Fruit fly (Drosophila melanogaster) whole organism, embryonic: ENCODE measurements around the gene CG12947.
A peak's percentile ranks its signal among the peaks of the same experiment; 100 is the strongest.

Source experiments
- C15 ChIP-seq: fragments of 200-800 bp; sonication (Bioruptor generic); IDR thresholded peaks from 3 replicates; pipeline ENCODE4 v1.3.6; 2022; ENCODE audit warnings: missing biosample characterization, missing genetic modification characterization
- CG10147 ChIP-seq: fragments of 200-800 bp; sonication (Bioruptor generic); optimal IDR thresholded peaks from 2 replicates; lab custom pipeline; 2019; ENCODE audit warnings: missing biosample characterization, mild to moderate bottlenecking, missing genetic modification characterization, moderate library complexity
- CG12391 ChIP-seq: fragments of 200-800 bp; sonication (Bioruptor generic); optimal IDR thresholded peaks from 3 replicates; lab custom pipeline; 2018; ENCODE audit warnings: missing biosample characterization, mild to moderate bottlenecking, missing genetic modification characterization, moderate library complexity
- CG13123 ChIP-seq: fragments of 200-800 bp; sonication (Bioruptor generic); optimal IDR thresholded peaks from 2 replicates; lab custom pipeline; 2016; ENCODE audit warnings: missing biosample characterization, missing genetic modification characterization
- CG15011 ChIP-seq: fragments of 200-800 bp; sonication (Bioruptor generic); optimal IDR thresholded peaks from 3 replicates; lab custom pipeline; 2018; ENCODE audit warnings: missing biosample characterization, mild to moderate bottlenecking, missing genetic modification characterization
- CG15269 ChIP-seq: fragments of 200-800 bp; sonication (Bioruptor generic); optimal IDR thresholded peaks from 2 replicates; lab custom pipeline; 2018; ENCODE audit warnings: missing biosample characterization, mild to moderate bottlenecking, missing genetic modification characterization, moderate library complexity
- CG18476 ChIP-seq: fragments of 200-800 bp; sonication (Bioruptor generic); optimal IDR thresholded peaks from 2 replicates; lab custom pipeline; 2016; ENCODE audit warnings: missing biosample characterization, mild to moderate bottlenecking, missing genetic modification characterization
- CG30431 ChIP-seq: fragments of 200-800 bp; sonication (Bioruptor generic); optimal IDR thresholded peaks from 2 replicates; lab custom pipeline; 2017; ENCODE audit warnings: missing biosample characterization, missing genetic modification characterization
- CG3281 ChIP-seq: fragments of 200-800 bp; sonication (Bioruptor generic); optimal IDR thresholded peaks from 3 replicates; lab custom pipeline; 2017; ENCODE audit warnings: missing biosample characterization, mild to moderate bottlenecking, missing genetic modification characterization
- CG34422 ChIP-seq: fragments of 200-800 bp; sonication (Bioruptor generic); IDR thresholded peaks from 3 replicates; pipeline ENCODE4 v1.3.6; 2022; ENCODE audit warnings: missing biosample characterization, missing genetic modification characterization
- CG3847 ChIP-seq: fragments of 200-800 bp; sonication (Bioruptor generic); IDR thresholded peaks from 2 replicates; pipeline ENCODE4 v1.3.6; 2022; ENCODE audit warnings: missing biosample characterization, missing genetic modification characterization
- CG4617 ChIP-seq: fragments of 200-800 bp; sonication (Bioruptor generic); optimal IDR thresholded peaks from 3 replicates; lab custom pipeline; 2016; ENCODE audit warnings: missing biosample characterization, missing genetic modification characterization, borderline replicate concordance
- CG8281 ChIP-seq: fragments of 200-800 bp; sonication (Bioruptor generic); optimal IDR thresholded peaks from 2 replicates; lab custom pipeline; 2018; ENCODE audit warnings: missing biosample characterization, mild to moderate bottlenecking, missing genetic modification characterization, moderate library complexity
- CG8924 ChIP-seq: fragments of 200-800 bp; optimal IDR thresholded peaks from 3 replicates; lab custom pipeline; 2019; ENCODE audit warnings: missing biosample characterization, mild to moderate bottlenecking, missing genetic modification characterization, moderate library complexity
- CHES-1-like ChIP-seq: fragments of 200-800 bp; sonication (Bioruptor generic); optimal IDR thresholded peaks from 2 replicates; lab custom pipeline; 2016; ENCODE audit warnings: missing biosample characterization, missing genetic modification characterization
- D ChIP-seq, 2 experiments: fragments of 200-800 bp in 1 of 2; fragments of >200 bp in 1 of 2; sonication (Bioruptor generic) in 1 of 2; optimal IDR thresholded peaks; 2 replicates in 1 of 2; 3 replicates in 1 of 2; lab custom pipeline; 2017; ENCODE audit warnings: mild to moderate bottlenecking in 1 of 2, missing biosample characterization in 1 of 2, missing genetic modification characterization in 1 of 2, missing genetic modification reagents in 1 of 2
- Dref ChIP-seq: fragments of 200-800 bp; sonication (Bioruptor generic); IDR thresholded peaks from 2 replicates; pipeline ENCODE4 v1.3.6; 2022; ENCODE audit warnings: missing biosample characterization, missing genetic modification characterization
- ERR ChIP-seq: fragments of 200-800 bp; sonication (Bioruptor generic); optimal IDR thresholded peaks from 2 replicates; lab custom pipeline; 2016; ENCODE audit warnings: missing biosample characterization, missing genetic modification characterization
- H15 ChIP-seq: fragments of 200-800 bp; sonication (Bioruptor generic); IDR thresholded peaks from 3 replicates; pipeline ENCODE4 v1.3.6; 2022; ENCODE audit warnings: missing biosample characterization, missing genetic modification characterization
- Kr ChIP-seq: fragments of 200-800 bp; sonication (Bioruptor generic); optimal IDR thresholded peaks from 2 replicates; lab custom pipeline; 2017; ENCODE audit warnings: missing biosample characterization, mild to moderate bottlenecking, missing genetic modification characterization
- Med ChIP-seq: fragments of 200-800 bp; sonication (Bioruptor generic); peaks from one replicate; lab custom pipeline; 2016; ENCODE audit warnings: missing biosample characterization, missing genetic modification characterization, mild to moderate bottlenecking, inconsistent platforms, moderate library complexity
- Mes4 ChIP-seq: fragments of 200-800 bp; sonication (Bioruptor generic); optimal IDR thresholded peaks from 2 replicates; lab custom pipeline; 2016; ENCODE audit warnings: missing biosample characterization, missing genetic modification characterization
- Myb ChIP-seq: fragments of 200-800 bp; sonication (Bioruptor generic); optimal IDR thresholded peaks from 2 replicates; lab custom pipeline; 2016; ENCODE audit warnings: missing biosample characterization, missing genetic modification characterization
- NC2β ChIP-seq: fragments of 200-800 bp; sonication (Bioruptor generic); optimal IDR thresholded peaks from 2 replicates; lab custom pipeline; 2016; ENCODE audit warnings: missing biosample characterization, missing genetic modification characterization
- NK7.1 ChIP-seq: fragments of 200-800 bp; sonication (Bioruptor generic); optimal IDR thresholded peaks from 3 replicates; lab custom pipeline; 2016; ENCODE audit warnings: missing biosample characterization, missing genetic modification characterization
- Scr ChIP-seq: fragments of 200-800 bp; sonication (Bioruptor generic); IDR thresholded peaks from 2 replicates; pipeline ENCODE4 v1.3.6; 2022; ENCODE audit warnings: missing biosample characterization, missing genetic modification characterization; ENCODE audit not compliant: partially characterized antibody
- Ssrp ChIP-seq: fragments of 200-800 bp; sonication (Bioruptor generic); optimal IDR thresholded peaks from 2 replicates; lab custom pipeline; 2018; ENCODE audit warnings: missing biosample characterization, mild to moderate bottlenecking, missing genetic modification characterization, moderate library complexity
- Trl ChIP-seq, 3 experiments: fragments of >200 bp in 2 of 3; fragments of 200-800 bp in 1 of 3; sonication (Bioruptor generic) in 1 of 3; optimal IDR thresholded peaks; 2 replicates in 1 of 3; 3 replicates in 2 of 3; lab custom pipeline; 2016 to 2017; ENCODE audit warnings: missing biosample characterization in 1 of 3, missing genetic modification characterization in 1 of 3
- Xrp1 ChIP-seq: fragments of 200-800 bp; sonication (Bioruptor generic); IDR thresholded peaks from 2 replicates; pipeline ENCODE4 v1.3.6; 2022; ENCODE audit warnings: missing biosample characterization, missing genetic modification characterization
- amos ChIP-seq: fragments of 200-800 bp; sonication (Bioruptor generic); IDR thresholded peaks from 2 replicates; pipeline ENCODE4 v1.3.6; 2022; ENCODE audit warnings: missing biosample characterization, missing genetic modification characterization; ENCODE audit not compliant: partially characterized antibody
- ara ChIP-seq: fragments of 200-800 bp; sonication (Bioruptor generic); IDR thresholded peaks from 2 replicates; pipeline ENCODE4 v1.3.6; 2022; ENCODE audit warnings: missing biosample characterization, missing genetic modification characterization
- ato ChIP-seq: fragments of 200-800 bp; sonication (Bioruptor generic); IDR thresholded peaks from 2 replicates; pipeline ENCODE4 v1.3.6; 2022; ENCODE audit warnings: missing biosample characterization, missing genetic modification characterization; ENCODE audit not compliant: partially characterized antibody
- caup ChIP-seq: fragments of 200-800 bp; sonication (Bioruptor generic); optimal IDR thresholded peaks from 3 replicates; lab custom pipeline; 2017; ENCODE audit warnings: missing biosample characterization, mild to moderate bottlenecking, missing genetic modification characterization, moderate library complexity; ENCODE audit not compliant: severe bottlenecking
- cg ChIP-seq: fragments of 200-800 bp; sonication (Bioruptor generic); optimal IDR thresholded peaks from 3 replicates; lab custom pipeline; 2019; ENCODE audit warnings: missing biosample characterization, mild to moderate bottlenecking, missing genetic modification characterization, moderate library complexity
- croc ChIP-seq: fragments of 200-800 bp; sonication (Bioruptor generic); conservative IDR thresholded peaks from 3 replicates; pipeline ENCODE4 v1.3.6; 2022; ENCODE audit warnings: missing biosample characterization, missing genetic modification characterization
- crol ChIP-seq: fragments of 200-800 bp; sonication (Bioruptor generic); IDR thresholded peaks from 2 replicates; pipeline ENCODE4 v1.3.6; 2022; ENCODE audit warnings: missing biosample characterization, missing genetic modification characterization
- fd96Cb ChIP-seq: fragments of 200-800 bp; sonication (Bioruptor generic); optimal IDR thresholded peaks from 2 replicates; lab custom pipeline; 2018; ENCODE audit warnings: missing biosample characterization, mild to moderate bottlenecking, missing genetic modification characterization, moderate library complexity
- gro ChIP-seq: fragments of 200-800 bp; sonication (Bioruptor generic); optimal IDR thresholded peaks from 2 replicates; lab custom pipeline; 2016; ENCODE audit warnings: missing biosample characterization, missing genetic modification characterization
- hbn ChIP-seq: fragments of 200-800 bp; sonication (Bioruptor generic); IDR thresholded peaks from 2 replicates; pipeline ENCODE4 v1.3.6; 2022; ENCODE audit warnings: missing biosample characterization, missing genetic modification characterization; ENCODE audit not compliant: partially characterized antibody
- her ChIP-seq: fragments of 200-800 bp; sonication (Bioruptor generic); optimal IDR thresholded peaks from 2 replicates; lab custom pipeline; 2016; ENCODE audit warnings: missing biosample characterization, missing genetic modification characterization
- nerfin-1 ChIP-seq: fragments of 200-800 bp; sonication (Bioruptor generic); optimal IDR thresholded peaks from 3 replicates; lab custom pipeline; 2019; ENCODE audit warnings: missing biosample characterization, mild to moderate bottlenecking, missing genetic modification characterization, moderate library complexity
- oc ChIP-seq: fragments of 200-800 bp; sonication (Bioruptor generic); optimal IDR thresholded peaks from 2 replicates; lab custom pipeline; 2018; ENCODE audit warnings: missing biosample characterization, mild to moderate bottlenecking, missing genetic modification characterization, moderate library complexity
- salm ChIP-seq: fragments of 200-800 bp; sonication (Bioruptor generic); optimal IDR thresholded peaks from 2 replicates; lab custom pipeline; 2018; ENCODE audit warnings: missing biosample characterization, mild to moderate bottlenecking, missing genetic modification characterization
- sima ChIP-seq: fragments of 200-800 bp; sonication (Bioruptor generic); optimal IDR thresholded peaks from 2 replicates; lab custom pipeline; 2016; ENCODE audit warnings: missing biosample characterization, missing genetic modification characterization
- sisA ChIP-seq: fragments of 200-800 bp; sonication (Bioruptor generic); IDR thresholded peaks from 2 replicates; pipeline ENCODE4 v1.3.6; 2022; ENCODE audit warnings: missing biosample characterization, missing genetic modification characterization
- slou ChIP-seq: fragments of 200-800 bp; sonication (Bioruptor generic); optimal IDR thresholded peaks from 3 replicates; lab custom pipeline; 2016; ENCODE audit warnings: missing biosample characterization, missing genetic modification characterization
- stwl ChIP-seq: fragments of 200-800 bp; sonication (Bioruptor generic); optimal IDR thresholded peaks from 3 replicates; lab custom pipeline; 2018; ENCODE audit warnings: missing biosample characterization, mild to moderate bottlenecking, missing genetic modification characterization, moderate library complexity
- trem ChIP-seq: fragments of 200-800 bp; optimal IDR thresholded peaks from 3 replicates; lab custom pipeline; 2019; ENCODE audit warnings: missing biosample characterization, mild to moderate bottlenecking, missing genetic modification characterization, moderate library complexity
- vvl ChIP-seq: fragments of 200-800 bp; sonication (Bioruptor generic); IDR thresholded peaks from 2 replicates; pipeline ENCODE4 v1.3.6; 2022; ENCODE audit warnings: missing biosample characterization, missing genetic modification characterization

The CG12947 gene

dm6 chr3R:9808946-9809545 lies 29.2 kb downstream of the CG12947 start, which contains the start of gene FBXO11 (continued):
- TF ChIP-seq croc (GFP tag; lab: Robert Waterston, UW) = no peak
- TF ChIP-seq CG10147 (GFP tag; lab: Kevin White, UChicago) = no peak
- TF ChIP-seq CHES-1-like (GFP tag; lab: Kevin White, UChicago) = peak; percentile 58
- peak; percentile 96 for TF ChIP-seq D (optimal IDR thresholded peaks at IDR 0.05; lab: Kevin White, UChicago)
- peak; percentile 61 for TF ChIP-seq D (GFP tag; optimal IDR thresholded peaks at IDR 0.05; lab: Kevin White, UChicago)
- TF ChIP-seq salm (tag; lab: Kevin White, UChicago) = peak; percentile 10
- no peak for TF ChIP-seq H15 (GFP tag; lab: Robert Waterston, UW)
- TF ChIP-seq nerfin-1 (tag; lab: Kevin White, UChicago) = peak; percentile 32
- TF ChIP-seq Med (GFP tag; lab: Kevin White, UChicago) = peak; percentile 80
- peak; percentile 15 for TF ChIP-seq CG3281
- TF ChIP-seq Ssrp (tag; lab: Kevin White, UChicago) = no peak
- TF ChIP-seq Xrp1 (GFP tag; lab: Robert Waterston, UW) = no peak
- no peak for TF ChIP-seq Trl (optimal IDR thresholded peaks at IDR 0.05; lab: Kevin White, UChicago)
- no peak for TF ChIP-seq Trl (GFP tag; optimal IDR thresholded peaks at IDR 0.05; lab: Kevin White, UChicago)
- TF ChIP-seq her (GFP tag; lab: Kevin White, UChicago) = peak; percentile 1
- TF ChIP-seq NK7.1 (GFP tag; lab: Kevin White, UChicago) = no peak
- peak; percentile 79; the same call in 1 of the 3 replicates for TF ChIP-seq CG34422 (GFP tag; lab: Robert Waterston, UW)
- TF ChIP-seq slou (GFP tag; lab: Kevin White, UChicago) = no peak
- TF ChIP-seq Mes4 (GFP tag; lab: Kevin White, UChicago) = no peak
- TF ChIP-seq CG3847 (GFP tag; lab: Robert Waterston, UW) = no peak
- no peak for TF ChIP-seq oc (tag; lab: Kevin White, UChicago)
- TF ChIP-seq crol (GFP tag; lab: Robert Waterston, UW) = peak; percentile 74
- TF ChIP-seq CG4617 = peak; percentile 100
- TF ChIP-seq CG8924 = peak; percentile 89
- TF ChIP-seq ato = 0 out of 2 replicates have a peak, but pooled peaks have one; percentile 6
- peak; percentile 30 for TF ChIP-seq Myb (GFP tag; lab: Kevin White, UChicago)
- TF ChIP-seq fd96Cb (tag; lab: Kevin White, UChicago) = no peak
- TF ChIP-seq trem = peak; percentile 34
- peak; percentile 15 for TF ChIP-seq caup (GFP tag; lab: Kevin White, UChicago)
- TF ChIP-seq sisA (GFP tag; lab: Robert Waterston, UW) = no peak
- peak; percentile 83 for TF ChIP-seq Dref
- no peak for TF ChIP-seq C15 (GFP tag; lab: Robert Waterston, UW)
- no peak for TF ChIP-seq ara (GFP tag; lab: Robert Waterston, UW)
- TF ChIP-seq hbn (GFP tag; lab: Robert Waterston, UW) = peak; percentile 62
- TF ChIP-seq CG15011 = no peak
- 0 out of 2 replicates have a peak, but pooled peaks have one; percentile 11 for TF ChIP-seq vvl (GFP tag; lab: Robert Waterston, UW)
- peak; percentile 62 for TF ChIP-seq gro (GFP tag; lab: Kevin White, UChicago)
- no peak for TF ChIP-seq sima (GFP tag; lab: Kevin White, UChicago)
- TF ChIP-seq Scr (GFP tag; lab: Robert Waterston, UW) = peak; percentile 58
- TF ChIP-seq NC2β (GFP tag; lab: Kevin White, UChicago) = peak; percentile 7
- no peak for TF ChIP-seq Kr (GFP tag; lab: Kevin White, UChicago)
- TF ChIP-seq ERR (GFP tag; lab: Kevin White, UChicago) = no peak
- no peak for TF ChIP-seq CG30431 (GFP tag; lab: Kevin White, UChicago)
- TF ChIP-seq CG8281 (tag; lab: Kevin White, UChicago) = no peak
- TF ChIP-seq CG13123 = no peak
- TF ChIP-seq amos (GFP tag; lab: Robert Waterston, UW) = peak; percentile 36; the same call in 1 of the 2 replicates
- TF ChIP-seq CG15269 (tag; lab: Kevin White, UChicago) = no peak
- no peak for TF ChIP-seq CG18476 (GFP tag; lab: Kevin White, UChicago)
- peak; percentile 12 for TF ChIP-seq CG12391
- peak; percentile 94 for TF ChIP-seq cg (GFP tag; lab: Kevin White, UChicago)
- peak; percentile 58 for TF ChIP-seq stwl (tag; lab: Kevin White, UChicago)
